Fruit fly (Drosophila melanogaster) whole organism, embryonic: ENCODE data around the gene Gbs-70E.

Experiments
- Abd-B ChIP-seq: fragments of 200-800 bp; sonication (Bioruptor generic); optimal IDR thresholded peaks from 2 replicates; lab custom pipeline; 2018; ENCODE audit warnings: missing biosample characterization, mild to moderate bottlenecking, missing genetic modification characterization, moderate library complexity
- Atf6 ChIP-seq: fragments of 200-800 bp; sonication (Bioruptor generic); IDR thresholded peaks from 2 replicates; pipeline ENCODE4 v1.3.6; 2022; ENCODE audit warnings: missing biosample characterization, missing genetic modification characterization
- BtbVII ChIP-seq: fragments of 200-800 bp; sonication (Bioruptor generic); optimal IDR thresholded peaks from 3 replicates; lab custom pipeline; 2017; ENCODE audit warnings: missing biosample characterization, mild to moderate bottlenecking, missing genetic modification characterization
- CG10462 ChIP-seq: fragments of 200-800 bp; sonication (Bioruptor generic); optimal IDR thresholded peaks from 2 replicates; lab custom pipeline; 2016; ENCODE audit warnings: missing biosample characterization, missing genetic modification characterization
- CG11504 ChIP-seq: fragments of 200-800 bp; sonication (Bioruptor generic); optimal IDR thresholded peaks from 3 replicates; lab custom pipeline; 2019; ENCODE audit warnings: missing biosample characterization, mild to moderate bottlenecking, missing genetic modification characterization, moderate library complexity
- CG12104 ChIP-seq: fragments of 200-800 bp; sonication (Bioruptor generic); optimal IDR thresholded peaks from 3 replicates; lab custom pipeline; 2016; ENCODE audit warnings: missing biosample characterization, missing genetic modification characterization
- CG12391 ChIP-seq: fragments of 200-800 bp; sonication (Bioruptor generic); optimal IDR thresholded peaks from 3 replicates; lab custom pipeline; 2018; ENCODE audit warnings: missing biosample characterization, mild to moderate bottlenecking, missing genetic modification characterization, moderate library complexity
- CG13287 ChIP-seq: fragments of 200-800 bp; sonication (Bioruptor generic); IDR thresholded peaks from 2 replicates; pipeline ENCODE4 v1.3.6; 2022; ENCODE audit warnings: missing biosample characterization, missing genetic modification characterization; ENCODE audit not compliant: partially characterized antibody
- CG13775 ChIP-seq: fragments of 200-800 bp; sonication (Bioruptor generic); optimal IDR thresholded peaks from 3 replicates; lab custom pipeline; 2017; ENCODE audit warnings: missing biosample characterization, mild to moderate bottlenecking, missing genetic modification characterization
- CG15011 ChIP-seq: fragments of 200-800 bp; sonication (Bioruptor generic); optimal IDR thresholded peaks from 3 replicates; lab custom pipeline; 2018; ENCODE audit warnings: missing biosample characterization, mild to moderate bottlenecking, missing genetic modification characterization
- CG2712 ChIP-seq: fragments of 200-800 bp; optimal IDR thresholded peaks from 3 replicates; lab custom pipeline; 2019; ENCODE audit warnings: missing biosample characterization, mild to moderate bottlenecking, missing genetic modification characterization, moderate library complexity
- CG3407 ChIP-seq: fragments of 200-800 bp; sonication (Bioruptor generic); optimal IDR thresholded peaks from 2 replicates; lab custom pipeline; 2018; ENCODE audit warnings: missing biosample characterization, mild to moderate bottlenecking, missing genetic modification characterization
- CG4404 ChIP-seq: fragments of 200-800 bp; sonication (Bioruptor generic); IDR thresholded peaks from 2 replicates; pipeline ENCODE4 v1.3.6; 2022; ENCODE audit warnings: missing biosample characterization, missing genetic modification characterization
- CG6683 ChIP-seq: fragments of 200-800 bp; sonication (Bioruptor generic); optimal IDR thresholded peaks from 2 replicates; lab custom pipeline; 2017; ENCODE audit warnings: missing biosample characterization, mild to moderate bottlenecking, missing genetic modification characterization, missing genetic modification reagents
- CG7357 ChIP-seq: fragments of 200-800 bp; sonication (Bioruptor generic); IDR thresholded peaks from 3 replicates; pipeline ENCODE4 v1.3.6; 2022; ENCODE audit warnings: missing biosample characterization, missing genetic modification characterization
- CG7839 ChIP-seq: fragments of 200-800 bp; sonication (Bioruptor generic); optimal IDR thresholded peaks from 3 replicates; lab custom pipeline; 2018; ENCODE audit warnings: missing biosample characterization, mild to moderate bottlenecking, missing genetic modification characterization, moderate library complexity
- CG9215 ChIP-seq: fragments of 200-800 bp; sonication (Bioruptor generic); IDR thresholded peaks from 2 replicates; pipeline ENCODE4 v1.3.6; 2022; ENCODE audit warnings: missing biosample characterization, missing genetic modification characterization
- CG9727 ChIP-seq: fragments of 200-800 bp; sonication (Bioruptor generic); optimal IDR thresholded peaks from 3 replicates; lab custom pipeline; 2017; ENCODE audit warnings: missing biosample characterization, mild to moderate bottlenecking, missing genetic modification characterization
- Eip74EF ChIP-seq, 2 experiments: fragments of 200-800 bp in 1 of 2; fragments of >200 bp in 1 of 2; sonication (Bioruptor generic) in 1 of 2; optimal IDR thresholded peaks; 2 replicates each; lab custom pipeline; 2017 to 2019; ENCODE audit warnings: missing biosample characterization in 2 of 2, missing genetic modification characterization in 2 of 2, mild to moderate bottlenecking in 1 of 2, moderate library complexity in 1 of 2
- GATAe ChIP-seq: fragments of 200-800 bp; sonication (Bioruptor generic); conservative IDR thresholded peaks from 2 replicates; pipeline ENCODE4 v1.3.6; 2022; ENCODE audit warnings: missing biosample characterization, missing genetic modification characterization
- H2.0 ChIP-seq: fragments of 200-800 bp; sonication (Bioruptor generic); IDR thresholded peaks from 2 replicates; pipeline ENCODE4 v1.3.6; 2022; ENCODE audit warnings: missing biosample characterization, missing genetic modification characterization
- HLH3B ChIP-seq: fragments of 200-800 bp; sonication (Bioruptor generic); IDR thresholded peaks from 2 replicates; pipeline ENCODE4 v1.3.6; 2022; ENCODE audit warnings: missing biosample characterization, missing genetic modification characterization
- Hr51 ChIP-seq, 2 experiments: fragments of 200-800 bp; sonication (Bioruptor generic); optimal IDR thresholded peaks; 2 replicates in 1 of 2; 3 replicates in 1 of 2; lab custom pipeline; 2016 to 2018; ENCODE audit warnings: missing biosample characterization in 2 of 2, missing genetic modification characterization in 2 of 2, mild to moderate bottlenecking in 1 of 2, moderate library complexity in 1 of 2
- Jarid2 ChIP-seq: fragments of 200-800 bp; sonication (Bioruptor generic); optimal IDR thresholded peaks from 3 replicates; lab custom pipeline; 2017; ENCODE audit warnings: mild to moderate bottlenecking, missing biosample characterization, missing genetic modification reagents, missing genetic modification characterization
- Kr ChIP-seq: fragments of 200-800 bp; sonication (Bioruptor generic); optimal IDR thresholded peaks from 2 replicates; lab custom pipeline; 2017; ENCODE audit warnings: missing biosample characterization, mild to moderate bottlenecking, missing genetic modification characterization
- Lhr ChIP-seq: fragments of 200-800 bp; sonication (Bioruptor generic); optimal IDR thresholded peaks from 3 replicates; lab custom pipeline; 2017; ENCODE audit warnings: mild to moderate bottlenecking, missing biosample characterization, missing genetic modification reagents, missing genetic modification characterization
- Lim3 ChIP-seq: fragments of 200-800 bp; sonication (Bioruptor generic); IDR thresholded peaks from 2 replicates; pipeline ENCODE4 v1.3.6; 2022; ENCODE audit warnings: missing biosample characterization, missing genetic modification characterization
- Oli ChIP-seq: fragments of 200-800 bp; sonication (Bioruptor generic); optimal IDR thresholded peaks from 2 replicates; lab custom pipeline; 2018; ENCODE audit warnings: missing biosample characterization, mild to moderate bottlenecking, missing genetic modification characterization, moderate library complexity
- Vsx1 ChIP-seq: fragments of 200-800 bp; sonication (Bioruptor generic); optimal IDR thresholded peaks from 2 replicates; lab custom pipeline; 2017; ENCODE audit warnings: missing biosample characterization, mild to moderate bottlenecking, missing genetic modification characterization, missing genetic modification reagents
- ara ChIP-seq: fragments of 200-800 bp; sonication (Bioruptor generic); IDR thresholded peaks from 2 replicates; pipeline ENCODE4 v1.3.6; 2022; ENCODE audit warnings: missing biosample characterization, missing genetic modification characterization
- ash1 ChIP-seq: fragments of 200-800 bp; sonication (Bioruptor generic); optimal IDR thresholded peaks from 2 replicates; lab custom pipeline; 2018; ENCODE audit warnings: missing biosample characterization, mild to moderate bottlenecking, missing genetic modification characterization
- az2 ChIP-seq: fragments of 200-800 bp; sonication (Bioruptor generic); optimal IDR thresholded peaks from 3 replicates; lab custom pipeline; 2016; ENCODE audit warnings: missing biosample characterization, missing genetic modification characterization
- dan ChIP-seq: fragments of 200-800 bp; sonication (Bioruptor generic); IDR thresholded peaks from 2 replicates; pipeline ENCODE4 v1.3.6; 2022; ENCODE audit warnings: missing biosample characterization, missing genetic modification characterization
- disco-r ChIP-seq: fragments of 200-800 bp; sonication (Bioruptor generic); optimal IDR thresholded peaks from 2 replicates; lab custom pipeline; 2016; ENCODE audit warnings: missing biosample characterization, missing genetic modification characterization
- dmrt99B ChIP-seq: fragments of 200-800 bp; sonication (Bioruptor generic); optimal IDR thresholded peaks from 2 replicates; lab custom pipeline; 2018; ENCODE audit warnings: missing biosample characterization, mild to moderate bottlenecking, missing genetic modification characterization, moderate library complexity
- emc ChIP-seq: fragments of 200-800 bp; sonication (Bioruptor generic); optimal IDR thresholded peaks from 2 replicates; lab custom pipeline; 2016; ENCODE audit warnings: missing biosample characterization, missing genetic modification characterization
- fd102C ChIP-seq: fragments of 200-800 bp; sonication (Bioruptor generic); optimal IDR thresholded peaks from 2 replicates; lab custom pipeline; 2018; ENCODE audit warnings: missing biosample characterization, mild to moderate bottlenecking, missing genetic modification characterization, moderate library complexity
- fd3F ChIP-seq: fragments of 200-800 bp; sonication (Bioruptor generic); optimal IDR thresholded peaks from 2 replicates; lab custom pipeline; 2018; ENCODE audit warnings: missing biosample characterization, mild to moderate bottlenecking, missing genetic modification characterization, moderate library complexity
- fd64A ChIP-seq: fragments of 200-800 bp; sonication (Bioruptor generic); optimal IDR thresholded peaks from 3 replicates; lab custom pipeline; 2018; ENCODE audit warnings: missing biosample characterization, mild to moderate bottlenecking, missing genetic modification characterization
- hb ChIP-seq: fragments of 200-800 bp; sonication (Bioruptor generic); IDR thresholded peaks from 3 replicates; pipeline ENCODE4 v1.3.6; 2022; ENCODE audit warnings: missing biosample characterization, missing genetic modification characterization; ENCODE audit not compliant: partially characterized antibody
- her ChIP-seq: fragments of 200-800 bp; sonication (Bioruptor generic); optimal IDR thresholded peaks from 2 replicates; lab custom pipeline; 2016; ENCODE audit warnings: missing biosample characterization, missing genetic modification characterization
- jing ChIP-seq: fragments of 200-800 bp; sonication (Bioruptor generic); optimal IDR thresholded peaks from 2 replicates; lab custom pipeline; 2018; ENCODE audit warnings: missing biosample characterization, mild to moderate bottlenecking, missing genetic modification characterization
- kay ChIP-seq: fragments of 200-800 bp; sonication (Bioruptor generic); optimal IDR thresholded peaks from 2 replicates; lab custom pipeline; 2016; ENCODE audit warnings: missing biosample characterization, missing genetic modification characterization
- lab ChIP-seq: fragments of 200-800 bp; sonication (Bioruptor generic); optimal IDR thresholded peaks from 3 replicates; lab custom pipeline; 2017; ENCODE audit warnings: missing biosample characterization, missing genetic modification characterization, mild to moderate bottlenecking, moderate library complexity, missing genetic modification reagents
- luna ChIP-seq: fragments of 200-800 bp; sonication (Bioruptor generic); optimal IDR thresholded peaks from 2 replicates; lab custom pipeline; 2016; ENCODE audit warnings: missing biosample characterization, missing genetic modification characterization
- p53 ChIP-seq: fragments of 200-800 bp; sonication (Bioruptor generic); optimal IDR thresholded peaks from 2 replicates; lab custom pipeline; 2016; ENCODE audit warnings: missing biosample characterization, missing genetic modification characterization
- pnt ChIP-seq: fragments of 200-800 bp; sonication (Bioruptor generic); optimal IDR thresholded peaks from 3 replicates; lab custom pipeline; 2016; ENCODE audit warnings: missing biosample characterization, missing genetic modification characterization
- pum ChIP-seq: fragments of 200-800 bp; sonication (Bioruptor generic); optimal IDR thresholded peaks from 2 replicates; lab custom pipeline; 2016; ENCODE audit warnings: missing biosample characterization, missing genetic modification characterization
- pzg ChIP-seq: fragments of 200-800 bp; sonication (Bioruptor generic); optimal IDR thresholded peaks from 3 replicates; lab custom pipeline; 2018; ENCODE audit warnings: missing biosample characterization, mild to moderate bottlenecking, missing genetic modification characterization, moderate library complexity
- sima ChIP-seq: fragments of 200-800 bp; sonication (Bioruptor generic); optimal IDR thresholded peaks from 2 replicates; lab custom pipeline; 2016; ENCODE audit warnings: missing biosample characterization, missing genetic modification characterization
- sisA ChIP-seq: fragments of 200-800 bp; sonication (Bioruptor generic); IDR thresholded peaks from 2 replicates; pipeline ENCODE4 v1.3.6; 2022; ENCODE audit warnings: missing biosample characterization, missing genetic modification characterization

Gene Gbs-70E

dm6 chr3L:14531802-14532201 lies 19.0 kb downstream of the Gbs-70E start (continued):
- TF ChIP-seq BtbVII (GFP tag; lab: Kevin White, UChicago) (no peak), Lhr (GFP tag; lab: Kevin White, UChicago) (no peak), luna (GFP tag; lab: Kevin White, UChicago) (no peak), dan (GFP tag; lab: Robert Waterston, UW) (no peak), CG12391 (tag; lab: Kevin White, UChicago) (peak; percentile 32), CG10462 (GFP tag; lab: Kevin White, UChicago) (no peak), dmrt99B (tag; lab: Kevin White, UChicago) (peak; percentile 44), CG11504 (tag; lab: Kevin White, UChicago) (peak; percentile 62), GATAe (GFP tag; lab: Robert Waterston, UW) (no peak), HLH3B (no peak), CG12104 (no peak), p53 (no peak), H2.0 (GFP tag; lab: Robert Waterston, UW) (no peak), kay (GFP tag; lab: Kevin White, UChicago) (no peak), CG7839 (tag; lab: Kevin White, UChicago) (peak; percentile 32), CG9727 (GFP tag; lab: Kevin White, UChicago) (peak; percentile 16), az2 (peak; percentile 22), fd64A (GFP tag; lab: Kevin White, UChicago) (no peak), CG6683 (GFP tag; lab: Kevin White, UChicago) (no peak), jing (GFP tag; lab: Kevin White, UChicago) (no peak), CG7357 (no peak), Vsx1 (GFP tag; lab: Kevin White, UChicago) (no peak), disco-r (GFP tag; lab: Kevin White, UChicago) (no peak), CG3407 (GFP tag; lab: Kevin White, UChicago) (no peak), CG9215 (GFP tag; lab: Robert Waterston, UW) (no peak), CG15011 (GFP tag; lab: Kevin White, UChicago) (no peak), hb (no peak), her (no peak), lab (GFP tag; lab: Kevin White, UChicago) (peak; percentile 45), fd102C (GFP tag; lab: Kevin White, UChicago) (no peak), Atf6 (GFP tag; lab: Robert Waterston, UW) (no peak), Eip74EF (GFP tag; optimal IDR thresholded peaks at IDR 0.05; lab: Kevin White, UChicago) (no peak), ash1 (GFP tag; lab: Kevin White, UChicago) (no peak), Kr (GFP tag; lab: Kevin White, UChicago) (no peak), sima (GFP tag; lab: Kevin White, UChicago) (no peak), Jarid2 (GFP tag; lab: Kevin White, UChicago) (no peak), Hr51 (GFP tag; optimal IDR thresholded peaks at IDR 0.05; lab: Kevin White, UChicago) (no peak), CG13775 (GFP tag; lab: Kevin White, UChicago) (peak; percentile 3), Oli (tag; lab: Kevin White, UChicago) (peak; percentile 32), ara (no peak), Lim3 (GFP tag; lab: Robert Waterston, UW) (no peak), pnt (GFP tag; lab: Kevin White, UChicago) (no peak), pzg (GFP tag; lab: Kevin White, UChicago) (no peak), sisA (GFP tag; lab: Robert Waterston, UW) (no peak), Abd-B (GFP tag; lab: Kevin White, UChicago) (no peak), fd3F (GFP tag; lab: Kevin White, UChicago) (no peak), pum (GFP tag; lab: Kevin White, UChicago) (no peak), CG13287 (GFP tag; lab: Robert Waterston, UW) (no peak), emc (GFP tag; lab: Kevin White, UChicago) (no peak), CG2712 (peak; percentile 26), CG4404 (GFP tag; lab: Robert Waterston, UW) (no peak)
